Fruit fly (Drosophila melanogaster) whole organism, embryonic: ENCODE results near the gene spd-2.

ENCODE experiments used
- B-H1 ChIP-seq: fragments of 200-800 bp; sonication (Bioruptor generic); IDR thresholded peaks from 3 replicates; pipeline ENCODE4 v1.3.6; 2022; ENCODE audit warnings: missing biosample characterization, missing genetic modification characterization
- Blimp-1 ChIP-seq: fragments of 200-800 bp; sonication (Bioruptor generic); optimal IDR thresholded peaks from 3 replicates; lab custom pipeline; 2018; ENCODE audit warnings: missing biosample characterization, missing genetic modification characterization, mild to moderate bottlenecking, moderate library complexity, missing genetic modification reagents
- BtbVII ChIP-seq: fragments of 200-800 bp; sonication (Bioruptor generic); optimal IDR thresholded peaks from 3 replicates; lab custom pipeline; 2017; ENCODE audit warnings: missing biosample characterization, mild to moderate bottlenecking, missing genetic modification characterization
- CG10274 ChIP-seq: fragments of 200-800 bp; sonication (Bioruptor generic); optimal IDR thresholded peaks from 3 replicates; lab custom pipeline; 2017; ENCODE audit warnings: missing biosample characterization, mild to moderate bottlenecking, missing genetic modification characterization
- CG10543 ChIP-seq: fragments of 200-800 bp; sonication (Bioruptor generic); optimal IDR thresholded peaks from 3 replicates; lab custom pipeline; 2017; ENCODE audit warnings: missing biosample characterization, mild to moderate bottlenecking, missing genetic modification characterization, moderate library complexity
- CG1233 ChIP-seq: fragments of 200-800 bp; sonication (Bioruptor generic); optimal IDR thresholded peaks from 4 replicates; lab custom pipeline; 2018; ENCODE audit warnings: missing biosample characterization, mild to moderate bottlenecking, missing genetic modification characterization
- CG12391 ChIP-seq: fragments of 200-800 bp; sonication (Bioruptor generic); optimal IDR thresholded peaks from 3 replicates; lab custom pipeline; 2018; ENCODE audit warnings: missing biosample characterization, mild to moderate bottlenecking, missing genetic modification characterization, moderate library complexity
- CG12744 ChIP-seq: fragments of 200-800 bp; sonication (Bioruptor generic); optimal IDR thresholded peaks from 2 replicates; lab custom pipeline; 2016; ENCODE audit warnings: missing biosample characterization, missing genetic modification characterization
- CG14965 ChIP-seq: fragments of 200-800 bp; sonication (Bioruptor generic); optimal IDR thresholded peaks from 2 replicates; lab custom pipeline; 2016; ENCODE audit warnings: missing biosample characterization, missing genetic modification characterization, borderline replicate concordance
- CG15011 ChIP-seq: fragments of 200-800 bp; sonication (Bioruptor generic); optimal IDR thresholded peaks from 3 replicates; lab custom pipeline; 2018; ENCODE audit warnings: missing biosample characterization, mild to moderate bottlenecking, missing genetic modification characterization
- CG15479 ChIP-seq: fragments of 200-800 bp; sonication (Bioruptor generic); optimal IDR thresholded peaks from 3 replicates; lab custom pipeline; 2019; ENCODE audit warnings: missing biosample characterization, mild to moderate bottlenecking, missing genetic modification characterization, moderate library complexity
- CG1647 ChIP-seq: fragments of 200-800 bp; sonication (Bioruptor generic); optimal IDR thresholded peaks from 3 replicates; lab custom pipeline; 2016; ENCODE audit warnings: missing biosample characterization, missing genetic modification characterization
- CG1792 ChIP-seq: fragments of 200-800 bp; sonication (Bioruptor generic); optimal IDR thresholded peaks from 2 replicates; lab custom pipeline; 2016; ENCODE audit warnings: missing biosample characterization, missing genetic modification characterization
- CG18619 ChIP-seq: fragments of 200-800 bp; sonication (Bioruptor generic); optimal IDR thresholded peaks from 3 replicates; lab custom pipeline; 2017; ENCODE audit warnings: missing biosample characterization, mild to moderate bottlenecking, missing genetic modification characterization
- CG18764 ChIP-seq: fragments of 200-800 bp; sonication (Bioruptor generic); optimal IDR thresholded peaks from 3 replicates; lab custom pipeline; 2016; ENCODE audit warnings: missing biosample characterization, missing genetic modification characterization
- CG2120 ChIP-seq: fragments of 200-800 bp; sonication (Bioruptor generic); optimal IDR thresholded peaks from 3 replicates; lab custom pipeline; 2016; ENCODE audit warnings: missing biosample characterization, missing genetic modification characterization
- CG3065 ChIP-seq: fragments of 200-800 bp; sonication (Bioruptor generic); optimal IDR thresholded peaks from 2 replicates; lab custom pipeline; 2016; ENCODE audit warnings: missing biosample characterization, missing genetic modification characterization
- CG3995 ChIP-seq: fragments of 200-800 bp; sonication (Bioruptor generic); optimal IDR thresholded peaks from 3 replicates; lab custom pipeline; 2016; ENCODE audit warnings: missing biosample characterization, missing genetic modification characterization
- Chrac-16 ChIP-seq: fragments of 200-800 bp; sonication (Bioruptor generic); optimal IDR thresholded peaks from 3 replicates; lab custom pipeline; 2016; ENCODE audit warnings: missing biosample characterization, missing genetic modification characterization
- CkIIα-i1 ChIP-seq: fragments of 200-800 bp; sonication (Bioruptor generic); IDR thresholded peaks from 2 replicates; pipeline ENCODE4 v1.3.6; 2022; ENCODE audit warnings: missing biosample characterization, missing genetic modification characterization
- Deaf1 ChIP-seq: fragments of 200-800 bp; optimal IDR thresholded peaks from 3 replicates; lab custom pipeline; 2019; ENCODE audit warnings: missing biosample characterization, mild to moderate bottlenecking, missing genetic modification characterization, moderate library complexity
- Doc2 ChIP-seq: fragments of 200-800 bp; sonication (Bioruptor generic); IDR thresholded peaks from 2 replicates; pipeline ENCODE4 v1.3.6; 2022; ENCODE audit warnings: missing biosample characterization, missing genetic modification characterization
- Ets97D ChIP-seq: fragments of 200-800 bp; sonication (Bioruptor generic); optimal IDR thresholded peaks from 3 replicates; lab custom pipeline; 2016; ENCODE audit warnings: missing biosample characterization, missing genetic modification characterization
- HLH4C ChIP-seq: fragments of 200-800 bp; sonication (Bioruptor generic); IDR thresholded peaks from 3 replicates; pipeline ENCODE4 v1.3.6; 2022; ENCODE audit warnings: missing biosample characterization, missing genetic modification characterization; ENCODE audit not compliant: partially characterized antibody
- MESR4 ChIP-seq: fragments of 200-800 bp; sonication (Bioruptor generic); optimal IDR thresholded peaks from 2 replicates; lab custom pipeline; 2018; ENCODE audit warnings: missing biosample characterization, mild to moderate bottlenecking, missing genetic modification characterization, moderate library complexity
- NFAT ChIP-seq: fragments of 200-800 bp; sonication (Bioruptor generic); IDR thresholded peaks from 2 replicates; pipeline ENCODE4 v1.3.6; 2022; ENCODE audit warnings: missing biosample characterization, missing genetic modification characterization
- Poxn ChIP-seq: fragments of 200-800 bp; sonication (Bioruptor generic); IDR thresholded peaks from 2 replicates; pipeline ENCODE4 v1.3.6; 2022; ENCODE audit warnings: missing biosample characterization, missing genetic modification characterization
- Vsx1 ChIP-seq: fragments of 200-800 bp; sonication (Bioruptor generic); optimal IDR thresholded peaks from 2 replicates; lab custom pipeline; 2017; ENCODE audit warnings: missing biosample characterization, mild to moderate bottlenecking, missing genetic modification characterization, missing genetic modification reagents
- Xrp1 ChIP-seq: fragments of 200-800 bp; sonication (Bioruptor generic); IDR thresholded peaks from 2 replicates; pipeline ENCODE4 v1.3.6; 2022; ENCODE audit warnings: missing biosample characterization, missing genetic modification characterization
- ab ChIP-seq: fragments of 200-800 bp; sonication (Bioruptor generic); optimal IDR thresholded peaks from 2 replicates; lab custom pipeline; 2016; ENCODE audit warnings: missing biosample characterization, missing genetic modification characterization
- aop ChIP-seq: fragments of 200-800 bp; sonication (Bioruptor generic); IDR thresholded peaks from 2 replicates; pipeline ENCODE4 v1.3.6; 2022; ENCODE audit warnings: missing biosample characterization, missing genetic modification characterization
- ara ChIP-seq: fragments of 200-800 bp; sonication (Bioruptor generic); IDR thresholded peaks from 2 replicates; pipeline ENCODE4 v1.3.6; 2022; ENCODE audit warnings: missing biosample characterization, missing genetic modification characterization
- bcd ChIP-seq: fragments of 200-800 bp; sonication (Bioruptor generic); optimal IDR thresholded peaks from 2 replicates; lab custom pipeline; 2017; ENCODE audit warnings: missing biosample characterization, mild to moderate bottlenecking, missing genetic modification characterization
- cad ChIP-seq: fragments of >200 bp; optimal IDR thresholded peaks from 2 replicates; lab custom pipeline; 2017; ENCODE audit warnings: missing biosample characterization, missing genetic modification characterization
- disco-r ChIP-seq: fragments of 200-800 bp; sonication (Bioruptor generic); optimal IDR thresholded peaks from 2 replicates; lab custom pipeline; 2016; ENCODE audit warnings: missing biosample characterization, missing genetic modification characterization
- fd3F ChIP-seq: fragments of 200-800 bp; sonication (Bioruptor generic); optimal IDR thresholded peaks from 2 replicates; lab custom pipeline; 2018; ENCODE audit warnings: missing biosample characterization, mild to moderate bottlenecking, missing genetic modification characterization, moderate library complexity
- fd64A ChIP-seq: fragments of 200-800 bp; sonication (Bioruptor generic); optimal IDR thresholded peaks from 3 replicates; lab custom pipeline; 2018; ENCODE audit warnings: missing biosample characterization, mild to moderate bottlenecking, missing genetic modification characterization
- ftz-f1 ChIP-seq: fragments of 200-800 bp; sonication (Bioruptor generic); optimal IDR thresholded peaks from 2 replicates; lab custom pipeline; 2016; ENCODE audit warnings: missing biosample characterization, missing genetic modification characterization
- gcm2 ChIP-seq: fragments of 200-800 bp; sonication (Bioruptor generic); optimal IDR thresholded peaks from 2 replicates; lab custom pipeline; 2016; ENCODE audit warnings: missing biosample characterization, missing genetic modification characterization
- jing ChIP-seq: fragments of 200-800 bp; sonication (Bioruptor generic); optimal IDR thresholded peaks from 2 replicates; lab custom pipeline; 2018; ENCODE audit warnings: missing biosample characterization, mild to moderate bottlenecking, missing genetic modification characterization
- pfk ChIP-seq: fragments of 200-800 bp; sonication (Bioruptor generic); optimal IDR thresholded peaks from 2 replicates; lab custom pipeline; 2018; ENCODE audit warnings: missing biosample characterization, mild to moderate bottlenecking, missing genetic modification characterization, moderate library complexity
- scrt ChIP-seq: fragments of 200-800 bp; sonication (Bioruptor generic); optimal IDR thresholded peaks from 2 replicates; lab custom pipeline; 2018; ENCODE audit warnings: missing biosample characterization, mild to moderate bottlenecking, missing genetic modification characterization, moderate library complexity
- sd ChIP-seq: fragments of 200-800 bp; sonication (Bioruptor generic); optimal IDR thresholded peaks from 3 replicates; lab custom pipeline; 2018; ENCODE audit warnings: missing biosample characterization, mild to moderate bottlenecking, missing genetic modification characterization, moderate library complexity
- sima ChIP-seq: fragments of 200-800 bp; sonication (Bioruptor generic); optimal IDR thresholded peaks from 2 replicates; lab custom pipeline; 2016; ENCODE audit warnings: missing biosample characterization, missing genetic modification characterization
- slp2 ChIP-seq: fragments of 200-800 bp; sonication (Bioruptor generic); optimal IDR thresholded peaks from 2 replicates; lab custom pipeline; 2016; ENCODE audit warnings: missing biosample characterization, missing genetic modification characterization
- sob ChIP-seq: fragments of 200-800 bp; sonication (Bioruptor generic); IDR thresholded peaks from 2 replicates; pipeline ENCODE4 v1.3.6; 2022; ENCODE audit warnings: missing biosample characterization, missing genetic modification characterization
- ssp ChIP-seq: fragments of 200-800 bp; sonication (Bioruptor generic); IDR thresholded peaks from 2 replicates; pipeline ENCODE4 v1.3.6; 2022; ENCODE audit warnings: missing biosample characterization, missing genetic modification characterization
- stwl ChIP-seq: fragments of 200-800 bp; sonication (Bioruptor generic); optimal IDR thresholded peaks from 3 replicates; lab custom pipeline; 2018; ENCODE audit warnings: missing biosample characterization, mild to moderate bottlenecking, missing genetic modification characterization, moderate library complexity
- tap ChIP-seq: fragments of 200-800 bp; optimal IDR thresholded peaks from 3 replicates; lab custom pipeline; 2019; ENCODE audit warnings: missing biosample characterization, mild to moderate bottlenecking, missing genetic modification characterization, moderate library complexity
- ttk ChIP-seq: fragments of 200-800 bp; sonication (Bioruptor generic); IDR thresholded peaks from 2 replicates; pipeline ENCODE4 v2.1.2; 2022; ENCODE audit warnings: missing biosample characterization, missing genetic modification characterization
- tx ChIP-seq: fragments of 200-800 bp; sonication (Bioruptor generic); optimal IDR thresholded peaks from 2 replicates; lab custom pipeline; 2016; ENCODE audit warnings: missing biosample characterization, missing genetic modification characterization
- unpg ChIP-seq: fragments of 200-800 bp; sonication (Bioruptor generic); optimal IDR thresholded peaks from 3 replicates; lab custom pipeline; 2018; ENCODE audit warnings: missing biosample characterization, mild to moderate bottlenecking, missing genetic modification characterization, moderate library complexity

spd-2 gene

dm6 chr3L:16612152-16612551 lies 17.3 kb upstream of the spd-2 start, which contains the start of gene CG4101 (continued):
- peak; percentile 82 for TF ChIP-seq Chrac-16 (GFP tag; lab: Kevin White, UChicago)
- peak; percentile 58 for TF ChIP-seq disco-r (GFP tag; lab: Kevin White, UChicago)
- TF ChIP-seq CG10543 (GFP tag; lab: Kevin White, UChicago) = peak; percentile 81
- TF ChIP-seq CG12391 (tag; lab: Kevin White, UChicago) = peak; percentile 91
- peak; percentile 11 for TF ChIP-seq Vsx1 (GFP tag; lab: Kevin White, UChicago)
- TF ChIP-seq cad (GFP tag; lab: Kevin White, UChicago) = no peak
- TF ChIP-seq bcd = peak; percentile 74
- TF ChIP-seq CG15479 (GFP tag; lab: Kevin White, UChicago) = no peak
- peak; percentile 66 for TF ChIP-seq slp2 (GFP tag; lab: Kevin White, UChicago)
- peak; percentile 38 for TF ChIP-seq ftz-f1 (GFP tag; lab: Kevin White, UChicago)
- TF ChIP-seq Ets97D = peak; percentile 79
- peak; percentile 51 for TF ChIP-seq BtbVII (GFP tag; lab: Kevin White, UChicago)
- peak; percentile 87 for TF ChIP-seq sob
- peak; percentile 70 for TF ChIP-seq tx (GFP tag; lab: Kevin White, UChicago)
- TF ChIP-seq tap (tag; lab: Kevin White, UChicago) = peak; percentile 61
- no peak for TF ChIP-seq Doc2 (GFP tag; lab: Robert Waterston, UW)
- TF ChIP-seq Xrp1 (GFP tag; lab: Robert Waterston, UW) = peak; percentile 85
- peak; percentile 55 for TF ChIP-seq CG1647 (GFP tag; lab: Kevin White, UChicago)
- peak; percentile 72 for TF ChIP-seq CG12744 (GFP tag; lab: Kevin White, UChicago)
- TF ChIP-seq fd64A (GFP tag; lab: Kevin White, UChicago) = no peak
- TF ChIP-seq CG10274 (GFP tag; lab: Kevin White, UChicago) = no peak
- peak; percentile 84 for TF ChIP-seq unpg (GFP tag; lab: Kevin White, UChicago)
- peak; percentile 60 for TF ChIP-seq CG1233 (GFP tag; lab: Kevin White, UChicago)
- TF ChIP-seq CG15011 = peak; percentile 54
- TF ChIP-seq HLH4C (GFP tag; lab: Robert Waterston, UW) = peak; percentile 71
- peak; percentile 52 for TF ChIP-seq jing (GFP tag; lab: Kevin White, UChicago)
- TF ChIP-seq CG1792 (GFP tag; lab: Kevin White, UChicago) = peak; percentile 33
- no peak for TF ChIP-seq Poxn (GFP tag; lab: Robert Waterston, UW)
- TF ChIP-seq ssp (GFP tag; lab: Robert Waterston, UW) = peak; percentile 57
- no peak for TF ChIP-seq CkIIα-i1
- TF ChIP-seq ara (GFP tag; lab: Robert Waterston, UW) = no peak; the same call in 1 of the 2 replicates
- peak; percentile 57 for TF ChIP-seq CG3065 (GFP tag; lab: Kevin White, UChicago)
- TF ChIP-seq fd3F (GFP tag; lab: Kevin White, UChicago) = peak; percentile 78
- TF ChIP-seq Blimp-1 (GFP tag; lab: Kevin White, UChicago) = peak; percentile 71
- peak; percentile 52 for TF ChIP-seq CG18764 (GFP tag; lab: Kevin White, UChicago)
- peak; percentile 68 for TF ChIP-seq ttk (GFP tag; lab: Robert Waterston, UW)
- TF ChIP-seq scrt (GFP tag; lab: Kevin White, UChicago) = peak; percentile 43
- peak; percentile 50 for TF ChIP-seq CG18619
- peak; percentile 50 for TF ChIP-seq gcm2
- peak; percentile 70 for TF ChIP-seq stwl (tag; lab: Kevin White, UChicago)
- peak; percentile 56 for TF ChIP-seq B-H1
- peak; percentile 99 for TF ChIP-seq sd (tag; lab: Kevin White, UChicago)
- TF ChIP-seq pfk (GFP tag; lab: Kevin White, UChicago) = no peak
- no peak for TF ChIP-seq sima (GFP tag; lab: Kevin White, UChicago)
- TF ChIP-seq NFAT (GFP tag; lab: Robert Waterston, UW) = peak; percentile 81
- TF ChIP-seq CG14965 (GFP tag; lab: Kevin White, UChicago) = no peak
- peak; percentile 31 for TF ChIP-seq Deaf1 (tag; lab: Kevin White, UChicago)
- no peak for TF ChIP-seq MESR4 (GFP tag; lab: Kevin White, UChicago)
- TF ChIP-seq CG3995 (GFP tag; lab: Kevin White, UChicago) = peak; percentile 53
- TF ChIP-seq CG2120 (GFP tag; lab: Kevin White, UChicago) = peak; percentile 92
- no peak for TF ChIP-seq aop (GFP tag; lab: Robert Waterston, UW)
- TF ChIP-seq ab (GFP tag; lab: Kevin White, UChicago) = peak; percentile 24
